Fruit fly (Drosophila melanogaster): ENCODE data around the gene CG6470.

DNA sequence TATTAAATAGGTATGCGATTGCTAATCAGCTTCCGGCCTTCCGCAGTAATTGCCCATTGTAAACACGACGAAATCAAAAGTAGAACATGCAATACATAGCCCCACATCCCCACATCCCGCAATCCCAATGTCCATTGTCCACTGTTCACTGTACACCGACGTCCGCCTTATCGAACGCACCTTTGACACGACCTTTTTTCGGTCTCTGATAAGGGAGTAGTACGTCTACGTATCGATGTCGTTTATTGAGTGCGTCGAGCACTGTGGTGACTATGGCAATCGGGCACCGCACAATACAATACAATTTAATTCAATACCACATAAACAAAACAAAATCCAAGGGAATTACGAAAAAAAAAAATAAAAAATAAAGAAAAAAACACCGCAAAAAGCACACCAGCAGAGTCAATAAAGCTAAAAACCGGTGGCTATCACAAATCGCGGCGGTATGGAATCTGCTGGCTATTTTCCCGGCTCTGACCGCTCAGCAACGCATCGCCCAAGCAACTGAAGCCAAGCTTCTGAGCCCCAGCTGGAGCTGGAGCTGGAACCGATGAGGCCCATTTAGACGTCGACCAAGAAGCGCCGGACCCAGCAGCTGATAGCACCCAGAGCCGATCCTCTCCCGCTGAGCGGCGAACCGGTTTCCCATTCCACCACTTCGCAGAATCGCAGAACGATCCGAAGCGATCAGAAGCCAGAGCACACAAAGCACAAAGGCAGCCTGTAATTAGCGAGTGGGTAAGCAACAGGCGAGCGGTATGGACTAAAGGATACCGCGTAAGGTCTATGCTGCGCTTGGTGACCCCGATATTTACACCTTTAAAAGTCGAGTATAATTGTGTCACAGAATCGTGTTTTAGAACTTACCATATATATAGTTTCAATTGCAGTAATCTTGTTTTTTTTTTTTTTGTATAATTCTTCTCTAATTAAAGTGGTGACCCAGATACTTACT is 31.1 kb downstream of the CG6470 start, which contains the start of gene Hayan:
- TF ChIP-seq CG11617 (GFP tag; optimal IDR thresholded peaks at IDR 0.05), result no peak
- no peak for TF ChIP-seq tj (GFP tag; optimal IDR thresholded peaks at IDR 0.05)
- TF ChIP-seq cic (GFP tag; optimal IDR thresholded peaks at IDR 0.05), result no peak

Data from whole organism, adult.